Worm (Caenorhabditis elegans) whole organism, early embryonic: Measurements from ENCODE around the gene cdka-1.

Experiments
- aly-1 ChIP-seq: sonication (generic microtip); optimal IDR thresholded peaks from 2 replicates; lab custom pipeline; 2016; ENCODE audit warnings: missing genetic modification characterization, missing compliant biosample characterization
- ama-1 ChIP-seq: fragments of 150-350 bp; optimal IDR thresholded peaks from 2 replicates; lab custom pipeline; 2014
- flt-1 ChIP-seq: fragments of 200-800 bp; sonication (Bioruptor generic); IDR thresholded peaks from 2 replicates; pipeline ENCODE4 v1.3.6; 2022; ENCODE audit warnings: missing genetic modification characterization, missing compliant biosample characterization
- hmg-4 ChIP-seq: fragments of 200-800 bp; sonication (Bioruptor generic); optimal IDR thresholded peaks from 2 replicates; lab custom pipeline; 2018; ENCODE audit warnings: mild to moderate bottlenecking, missing genetic modification characterization, missing compliant biosample characterization
- pes-1 ChIP-seq: fragments of 200-800 bp; sonication (Bioruptor generic); IDR thresholded peaks from 2 replicates; pipeline ENCODE4 v1.3.6; 2022; ENCODE audit warnings: missing genetic modification reagents, missing genetic modification characterization, missing compliant biosample characterization
- sea-1 ChIP-seq: fragments of 200-800 bp; sonication (Bioruptor generic); conservative IDR thresholded peaks from 2 replicates; pipeline ENCODE4 v1.3.6; 2022; ENCODE audit warnings: missing genetic modification characterization, missing compliant biosample characterization
- tbx-11 ChIP-seq: fragments of 200-800 bp; sonication (Bioruptor generic); IDR thresholded peaks from 2 replicates; pipeline ENCODE4 v1.3.6; 2022; ENCODE audit warnings: missing genetic modification characterization, missing compliant biosample characterization

- TF ChIP-seq ama-1 (lab: Kevin White, UChicago) (no peak), pes-1 (GFP tag; lab: Robert Waterston, UW) (no peak), sea-1 (GFP tag; lab: Robert Waterston, UW) (no peak), hmg-4 (no peak), flt-1 (no peak), aly-1 (tag; lab: Kevin White, UChicago) (no peak), tbx-11 (no peak)
These were observed 46.1 kb upstream of the cdka-1 start, which contains the start of gene sel-2 for ce11 chrIII:4612334-4612953.
